Worm (Caenorhabditis elegans) whole organism, L4 larva: Measurements from ENCODE around the gene gei-13.
A peak's percentile ranks its signal among the peaks of the same experiment; 100 is the strongest.

Source experiments
- F10B5.3 ChIP-seq: sonication (generic microtip); optimal IDR thresholded peaks from 2 replicates; lab custom pipeline; 2016; ENCODE audit warnings: mild to moderate bottlenecking, missing genetic modification characterization, missing compliant biosample characterization
- F37D6.2 ChIP-seq: sonication (generic microtip); optimal IDR thresholded peaks from 2 replicates; lab custom pipeline; 2016; ENCODE audit warnings: mild to moderate bottlenecking, missing genetic modification characterization, missing compliant biosample characterization
- R02D3.7 ChIP-seq: fragments of 150-350 bp; sonication (generic microtip); optimal IDR thresholded peaks from 3 replicates; lab custom pipeline; 2014; ENCODE audit warnings: missing biosample characterization, missing genetic modification characterization
- Y105C5A.15 ChIP-seq: fragments of 200-800 bp; sonication (Bioruptor generic); IDR thresholded peaks from 2 replicates; pipeline ENCODE4 v1.3.6; 2022; ENCODE audit warnings: missing genetic modification characterization, missing compliant biosample characterization
- Y75B8A.6 ChIP-seq: fragments of 200-800 bp; sonication (Bioruptor generic); IDR thresholded peaks from 2 replicates; pipeline ENCODE4 v1.3.6; 2022; ENCODE audit warnings: missing genetic modification reagents, missing genetic modification characterization, missing compliant biosample characterization
- ZK337.2 ChIP-seq: fragments of 200-800 bp; sonication (Bioruptor generic); IDR thresholded peaks from 2 replicates; pipeline ENCODE4 v1.3.6; 2022; ENCODE audit warnings: missing genetic modification reagents, missing genetic modification characterization, missing compliant biosample characterization
- ama-1 ChIP-seq: fragments of 150-350 bp; optimal IDR thresholded peaks from 2 replicates; lab custom pipeline; 2014; ENCODE audit warnings: inconsistent platforms, mixed read lengths
- ceh-32 ChIP-seq: sonication (generic microtip); optimal IDR thresholded peaks from 2 replicates; lab custom pipeline; 2016; ENCODE audit warnings: mild to moderate bottlenecking, missing genetic modification characterization, missing compliant biosample characterization; ENCODE audit not compliant: poor library complexity
- ceh-44 ChIP-seq: fragments of 200-800 bp; sonication (Bioruptor generic); IDR thresholded peaks from 2 replicates; pipeline ENCODE4 v1.3.6; 2022; ENCODE audit warnings: missing genetic modification reagents, missing genetic modification characterization, missing compliant biosample characterization
- ceh-62 ChIP-seq: sonication (generic microtip); optimal IDR thresholded peaks from 2 replicates; lab custom pipeline; 2017; ENCODE audit warnings: missing biosample characterization, missing genetic modification characterization
- ceh-82 ChIP-seq: sonication (generic microtip); optimal IDR thresholded peaks from 2 replicates; lab custom pipeline; 2017; ENCODE audit warnings: missing biosample characterization, missing genetic modification characterization
- ces-1 ChIP-seq: fragments of 150-350 bp; sonication (generic microtip); optimal IDR thresholded peaks from 4 replicates; lab custom pipeline; 2014; ENCODE audit warnings: missing biosample characterization, missing genetic modification reagents, missing genetic modification characterization
- cey-2 ChIP-seq: sonication (generic microtip); optimal IDR thresholded peaks from 3 replicates; lab custom pipeline; 2017; ENCODE audit warnings: missing genetic modification characterization, mild to moderate bottlenecking, missing compliant biosample characterization, antibody characterized with exemption, borderline replicate concordance; ENCODE audit not compliant: insufficient read depth
- ctbp-1 ChIP-seq: fragments of 200-800 bp; sonication (Bioruptor generic); IDR thresholded peaks from 2 replicates; pipeline ENCODE4 v1.3.6; 2022; ENCODE audit warnings: missing genetic modification reagents, missing genetic modification characterization, missing compliant biosample characterization
- daf-16 ChIP-seq, 3 experiments: sonication (generic microtip); optimal IDR thresholded peaks; 2 replicates each; lab custom pipeline; 2016 to 2017; ENCODE audit warnings: missing genetic modification characterization in 3 of 3, missing genetic modification reagents in 3 of 3, mild to moderate bottlenecking in 2 of 3, missing compliant biosample characterization in 2 of 3, missing biosample characterization in 1 of 3, moderate library complexity in 1 of 3
- daf-19 ChIP-seq: fragments of 200-800 bp; sonication (Bioruptor generic); conservative IDR thresholded peaks from 2 replicates; pipeline ENCODE4 v1.3.6; 2022; ENCODE audit warnings: missing genetic modification characterization, missing compliant biosample characterization
- dmd-6 ChIP-seq: fragments of 200-800 bp; sonication (Bioruptor generic); IDR thresholded peaks from 2 replicates; pipeline ENCODE4 v1.3.6; 2022; ENCODE audit warnings: missing genetic modification reagents, missing genetic modification characterization, missing compliant biosample characterization
- dmd-9 ChIP-seq: fragments of 200-800 bp; sonication (Bioruptor generic); IDR thresholded peaks from 2 replicates; pipeline ENCODE4 v1.3.6; 2022; ENCODE audit warnings: missing genetic modification reagents, missing genetic modification characterization, missing compliant biosample characterization
- duxl-1 ChIP-seq: sonication (generic microtip); optimal IDR thresholded peaks from 2 replicates; lab custom pipeline; 2016; ENCODE audit warnings: mild to moderate bottlenecking, missing genetic modification characterization, moderate library complexity, missing compliant biosample characterization; ENCODE audit not compliant: poor library complexity
- dve-1 ChIP-seq: sonication (generic microtip); optimal IDR thresholded peaks from 2 replicates; lab custom pipeline; 2017; ENCODE audit warnings: antibody characterized with exemption, mild to moderate bottlenecking, missing genetic modification characterization, missing compliant biosample characterization; ENCODE audit not compliant: insufficient read depth
- egl-43 ChIP-seq: fragments of 200-800 bp; sonication (Bioruptor generic); IDR thresholded peaks from 2 replicates; pipeline ENCODE4 v1.3.6; 2022; ENCODE audit warnings: missing genetic modification reagents, missing genetic modification characterization, missing compliant biosample characterization
- fkh-10 ChIP-seq: fragments of 150-350 bp; optimal IDR thresholded peaks from 2 replicates; lab custom pipeline; 2014; ENCODE audit warnings: missing biosample characterization, missing genetic modification reagents, missing genetic modification characterization
- fos-1 ChIP-seq: fragments of 150-350 bp; optimal IDR thresholded peaks from 2 replicates; lab custom pipeline; 2014; ENCODE audit warnings: missing biosample characterization, missing genetic modification characterization
- hif-1 ChIP-seq, 2 experiments: sonication (generic microtip); optimal IDR thresholded peaks; 2 replicates each; lab custom pipeline; 2016 to 2017; ENCODE audit warnings: missing compliant biosample characterization in 2 of 2, missing genetic modification characterization in 2 of 2, missing genetic modification reagents in 2 of 2, missing genotype in 2 of 2, mild to moderate bottlenecking in 1 of 2
- hmg-1.1 ChIP-seq: fragments of 200-800 bp; sonication (Bioruptor generic); IDR thresholded peaks from 2 replicates; pipeline ENCODE4 v1.3.6; 2022; ENCODE audit warnings: missing genetic modification reagents, missing genetic modification characterization, missing compliant biosample characterization
- jun-1 ChIP-seq: fragments of 150-350 bp; optimal IDR thresholded peaks from 2 replicates; lab custom pipeline; 2014; ENCODE audit warnings: missing biosample characterization, missing genetic modification reagents, missing genetic modification characterization
- lin-13 ChIP-seq: fragments of 150-350 bp; optimal IDR thresholded peaks from 2 replicates; lab custom pipeline; 2014; ENCODE audit warnings: missing biosample characterization, missing genetic modification reagents, missing genetic modification characterization
- lin-15B ChIP-seq: fragments of 150-350 bp; sonication (generic microtip); optimal IDR thresholded peaks from 3 replicates; lab custom pipeline; 2014; ENCODE audit warnings: missing biosample characterization, missing genetic modification characterization
- lsy-2 ChIP-seq, 2 experiments: fragments of 150-350 bp in 1 of 2; sonication (generic microtip) in 1 of 2; optimal IDR thresholded peaks; 2 replicates each; lab custom pipeline; 2014 to 2017; ENCODE audit warnings: missing biosample characterization in 2 of 2, missing genetic modification characterization in 2 of 2
- nhr-102 ChIP-seq: sonication (generic microtip); optimal IDR thresholded peaks from 2 replicates; lab custom pipeline; 2016; ENCODE audit warnings: mild to moderate bottlenecking, missing genetic modification characterization, moderate library complexity, missing compliant biosample characterization
- nhr-237 ChIP-seq: sonication (generic microtip); optimal IDR thresholded peaks from 2 replicates; lab custom pipeline; 2017; ENCODE audit warnings: missing biosample characterization, missing genetic modification characterization
- nhr-25 ChIP-seq: sonication (generic microtip); optimal IDR thresholded peaks from 2 replicates; lab custom pipeline; 2017; ENCODE audit warnings: missing genetic modification characterization, mild to moderate bottlenecking, missing compliant biosample characterization, antibody characterized with exemption, moderate library complexity, borderline replicate concordance; ENCODE audit not compliant: insufficient read depth
- nhr-28 ChIP-seq: fragments of 150-350 bp; optimal IDR thresholded peaks from 2 replicates; lab custom pipeline; 2014; ENCODE audit warnings: missing biosample characterization, missing genetic modification characterization
- nhr-41 ChIP-seq: fragments of 200-800 bp; sonication (Bioruptor generic); IDR thresholded peaks from 2 replicates; pipeline ENCODE4 v1.3.6; 2022; ENCODE audit warnings: missing genetic modification reagents, missing genetic modification characterization, missing compliant biosample characterization
- nhr-48 ChIP-seq: sonication (generic microtip); optimal IDR thresholded peaks from 2 replicates; lab custom pipeline; 2016; ENCODE audit warnings: mild to moderate bottlenecking, missing genetic modification characterization, missing compliant biosample characterization
- nhr-77 ChIP-seq: fragments of 150-350 bp; optimal IDR thresholded peaks from 2 replicates; lab custom pipeline; 2014; ENCODE audit warnings: missing biosample characterization, missing genetic modification characterization
- pha-4 ChIP-seq, 2 experiments: fragments of 150-350 bp in 1 of 2; fragments of 200-800 bp in 1 of 2; sonication (Bioruptor generic) in 1 of 2; IDR thresholded peaks in 1 of 2; optimal IDR thresholded peaks in 1 of 2; 2 replicates each; pipeline versions ENCODE4 v1.3.6 to Lab custom; 2014 to 2022; ENCODE audit warnings: missing genetic modification characterization in 2 of 2, missing genetic modification reagents in 2 of 2, missing biosample characterization in 1 of 2, missing compliant biosample characterization in 1 of 2
- php-3 ChIP-seq: fragments of 200-800 bp; sonication (Bioruptor generic); IDR thresholded peaks from 2 replicates; pipeline ENCODE4 v1.3.6; 2022; ENCODE audit warnings: missing genetic modification reagents, missing genetic modification characterization, missing compliant biosample characterization
- pqm-1 ChIP-seq: sonication (generic microtip); optimal IDR thresholded peaks from 2 replicates; lab custom pipeline; 2017; ENCODE audit warnings: missing biosample characterization, missing genetic modification characterization
- saeg-2 ChIP-seq: fragments of 200-800 bp; sonication (Bioruptor generic); IDR thresholded peaks from 2 replicates; pipeline ENCODE4 v1.3.6; 2022; ENCODE audit warnings: missing genetic modification reagents, missing genetic modification characterization, missing compliant biosample characterization
- set-16 ChIP-seq: fragments of 200-800 bp; sonication (Bioruptor generic); IDR thresholded peaks from 2 replicates; pipeline ENCODE4 v1.3.6; 2022; ENCODE audit warnings: missing genetic modification reagents, missing genetic modification characterization, missing compliant biosample characterization
- snpc-1.2 ChIP-seq: fragments of 200-800 bp; sonication (Bioruptor generic); IDR thresholded peaks from 2 replicates; pipeline ENCODE4 v1.3.6; 2022; ENCODE audit warnings: missing genetic modification reagents, missing genetic modification characterization, missing compliant biosample characterization
- snpc-4 ChIP-seq: fragments of 150-350 bp; optimal IDR thresholded peaks from 2 replicates; lab custom pipeline; 2014; ENCODE audit warnings: missing biosample characterization, missing genetic modification characterization
- spr-1 ChIP-seq: sonication (generic microtip); optimal IDR thresholded peaks from 2 replicates; lab custom pipeline; 2016; ENCODE audit warnings: mild to moderate bottlenecking, missing genetic modification characterization, missing compliant biosample characterization
- tra-1 ChIP-seq: fragments of 200-800 bp; sonication (Bioruptor generic); IDR thresholded peaks from 2 replicates; pipeline ENCODE4 v1.3.6; 2022; ENCODE audit warnings: missing genetic modification reagents, missing genetic modification characterization, missing compliant biosample characterization
- unc-130 ChIP-seq: sonication (generic microtip); optimal IDR thresholded peaks from 2 replicates; lab custom pipeline; 2016; ENCODE audit warnings: missing genetic modification reagents, missing genetic modification characterization, missing compliant biosample characterization
- zag-1 ChIP-seq: fragments of 150-350 bp; optimal IDR thresholded peaks from 2 replicates; lab custom pipeline; 2014; ENCODE audit warnings: missing biosample characterization, missing genetic modification characterization
- ztf-11 ChIP-seq: fragments of 150-350 bp; optimal IDR thresholded peaks from 2 replicates; lab custom pipeline; 2014; ENCODE audit warnings: missing biosample characterization, missing genetic modification characterization

The gei-13 gene

ce11 chrIII:9667591-9668265 lies 30.8 kb upstream of the gei-13 start, which contains the start of gene C07A9.9 (continued):
- TF ChIP-seq cey-2 (tag; lab: Kevin White, UChicago) (peak; percentile 55), dmd-9 (GFP tag; lab: Robert Waterston, UW) (no peak), ZK337.2 (GFP tag; lab: Robert Waterston, UW) (no peak), lsy-2 (tag; optimal IDR thresholded peaks at IDR 0.05; lab: Kevin White, UChicago) (peak; percentile 44 to 64), daf-19 (GFP tag; lab: Robert Waterston, UW) (no peak), php-3 (GFP tag; lab: Robert Waterston, UW) (peak; percentile 56; the same call in 1 of the 2 replicates), zag-1 (tag; lab: Kevin White, UChicago) (peak; percentile 1), dmd-6 (GFP tag; lab: Robert Waterston, UW) (peak; percentile 83), nhr-28 (tag; lab: Kevin White, UChicago) (peak; percentile 75), egl-43 (GFP tag; lab: Robert Waterston, UW) (peak; percentile 76), nhr-77 (peak; percentile 2), fkh-10 (GFP tag; lab: Kevin White, UChicago) (peak; percentile 59), hif-1 (tag; optimal IDR thresholded peaks at IDR 0.05; lab: Kevin White, UChicago) (peak in 1 of 2 experiments; percentile 73), tra-1 (GFP tag; lab: Robert Waterston, UW) (no peak), F37D6.2 (tag; lab: Kevin White, UChicago) (peak; percentile 30), nhr-48 (tag; lab: Kevin White, UChicago) (peak; percentile 80), ceh-44 (GFP tag; lab: Robert Waterston, UW) (no peak), duxl-1 (tag; lab: Kevin White, UChicago) (no peak), ces-1 (GFP tag; lab: Kevin White, UChicago) (no peak), snpc-1.2 (GFP tag; lab: Robert Waterston, UW) (no peak), ceh-82 (tag; lab: Kevin White, UChicago) (no peak), fos-1 (tag; lab: Kevin White, UChicago) (no peak), Y105C5A.15 (GFP tag; lab: Robert Waterston, UW) (no peak), unc-130 (GFP tag; lab: Kevin White, UChicago) (no peak), spr-1 (tag; lab: Kevin White, UChicago) (peak; percentile 52), lin-13 (GFP tag; lab: Kevin White, UChicago) (peak; percentile 11), saeg-2 (GFP tag; lab: Robert Waterston, UW) (no peak), ctbp-1 (GFP tag; lab: Robert Waterston, UW) (peak; percentile 64), ceh-32 (peak; percentile 15), Y75B8A.6 (no peak), daf-16 (GFP tag; optimal IDR thresholded peaks at IDR 0.05; lab: Kevin White, UChicago) (peak in 1 of 2 experiments; percentile 35), daf-16 (tag; optimal IDR thresholded peaks at IDR 0.05; lab: Kevin White, UChicago) (peak; percentile 85), ceh-62 (no peak), R02D3.7 (tag; lab: Kevin White, UChicago) (no peak), ztf-11 (tag; lab: Kevin White, UChicago) (no peak), hmg-1.1 (GFP tag; lab: Robert Waterston, UW) (peak; percentile 72), nhr-102 (tag; lab: Kevin White, UChicago) (peak; percentile 52), F10B5.3 (tag; lab: Kevin White, UChicago) (no peak), pqm-1 (tag; lab: Kevin White, UChicago) (peak; percentile 63), lin-15B (tag; lab: Kevin White, UChicago) (no peak), nhr-25 (tag; lab: Kevin White, UChicago) (peak; percentile 54), nhr-237 (tag; lab: Kevin White, UChicago) (no peak), ama-1 (lab: Kevin White, UChicago) (no peak), jun-1 (tag; lab: Kevin White, UChicago) (no peak), nhr-41 (no peak; the same call in 1 of the 2 replicates), pha-4 (GFP tag; IDR thresholded peaks at IDR 0.05; lab: Robert Waterston, UW) (peak; percentile 60; the same call in 1 of the 2 replicates), pha-4 (tag; optimal IDR thresholded peaks at IDR 0.05; lab: Kevin White, UChicago) (no peak), snpc-4 (tag; lab: Kevin White, UChicago) (no peak), set-16 (GFP tag; lab: Robert Waterston, UW) (peak; percentile 89), dve-1 (tag; lab: Kevin White, UChicago) (peak; percentile 73)
